Fruit fly (Drosophila melanogaster) S2 (cell line): ENCODE data around the gene Ant2.
A peak's percentile ranks its signal among the peaks of the same experiment; 100 is the strongest.

Source experiments
- CG8478 ChIP-seq: fragments of >200 bp; optimal IDR thresholded peaks from 2 replicates; lab custom pipeline; 2018
- CTCF ChIP-seq, 2 experiments: fragments of >200 bp; optimal IDR thresholded peaks; 2 replicates each; lab custom pipeline; 2018

Ant2 gene

dm6 chrX:10786443-10787097 is at the start of gene Ant2, which contains the start of gene sesB:
Gene Ant2, minus strand, starts transcription at chrX:10786907.
Gene sesB, minus strand, starts transcription at chrX:10786958.
- TF ChIP-seq CTCF (optimal IDR thresholded peaks at IDR 0.05; lab: Kevin White, UChicago): no peak
- no peak for TF ChIP-seq CG8478 (lab: Kevin White, UChicago)

dm6 chrX:10835631-10836030 is 48.9 kb upstream of the Ant2 start:
- TF ChIP-seq CG8478 (lab: Kevin White, UChicago): no peak
- no peak for TF ChIP-seq CTCF (optimal IDR thresholded peaks at IDR 0.05; lab: Kevin White, UChicago)

- TF ChIP-seq CG8478 (lab: Kevin White, UChicago) (no peak), CTCF (optimal IDR thresholded peaks at IDR 0.05; lab: Kevin White, UChicago) (peak; percentile 94 to 98)
Measured at dm6 chrX:10832369-10832768, 45.7 kb upstream of the Ant2 start.

dm6 chrX:10827301-10827700 is 40.6 kb upstream of the Ant2 start:
- no peak for TF ChIP-seq CTCF (optimal IDR thresholded peaks at IDR 0.05; lab: Kevin White, UChicago)
- no peak for TF ChIP-seq CG8478 (lab: Kevin White, UChicago)

dm6 chrX:10825349-10826129 is 38.8 kb upstream of the Ant2 start:
- TF ChIP-seq CTCF (optimal IDR thresholded peaks at IDR 0.05; lab: Kevin White, UChicago): no peak
- TF ChIP-seq CG8478 (lab: Kevin White, UChicago): no peak

dm6 chrX:10824227-10824702 is 37.6 kb upstream of the Ant2 start, which contains the start of gene Imp:
Gene Imp, minus strand, starts transcription at chrX:10824277.
- no peak for TF ChIP-seq CG8478 (lab: Kevin White, UChicago)
- TF ChIP-seq CTCF (optimal IDR thresholded peaks at IDR 0.05; lab: Kevin White, UChicago): no peak

DNA sequence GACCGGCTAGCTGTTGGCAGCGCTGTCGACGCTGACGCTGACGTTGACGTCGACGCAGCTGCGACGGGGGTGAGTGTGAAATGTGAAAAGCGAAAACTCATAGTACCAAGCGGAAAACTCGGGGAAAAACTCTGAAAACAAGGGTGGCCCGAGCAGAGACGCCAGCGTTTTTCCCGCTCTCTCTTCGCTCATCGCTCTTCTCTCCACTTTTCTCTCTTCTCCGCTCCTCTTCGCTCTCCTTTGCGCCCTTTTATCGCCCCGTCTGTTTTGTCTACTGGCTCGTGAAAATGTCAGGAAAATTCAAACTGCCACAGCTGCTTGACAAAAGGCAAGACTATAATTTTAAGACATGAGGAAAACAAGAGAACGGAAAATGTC is 36.7 kb upstream of the Ant2 start:
- TF ChIP-seq CG8478 (lab: Kevin White, UChicago): no peak
- no peak for TF ChIP-seq CTCF (optimal IDR thresholded peaks at IDR 0.05; lab: Kevin White, UChicago)

DNA sequence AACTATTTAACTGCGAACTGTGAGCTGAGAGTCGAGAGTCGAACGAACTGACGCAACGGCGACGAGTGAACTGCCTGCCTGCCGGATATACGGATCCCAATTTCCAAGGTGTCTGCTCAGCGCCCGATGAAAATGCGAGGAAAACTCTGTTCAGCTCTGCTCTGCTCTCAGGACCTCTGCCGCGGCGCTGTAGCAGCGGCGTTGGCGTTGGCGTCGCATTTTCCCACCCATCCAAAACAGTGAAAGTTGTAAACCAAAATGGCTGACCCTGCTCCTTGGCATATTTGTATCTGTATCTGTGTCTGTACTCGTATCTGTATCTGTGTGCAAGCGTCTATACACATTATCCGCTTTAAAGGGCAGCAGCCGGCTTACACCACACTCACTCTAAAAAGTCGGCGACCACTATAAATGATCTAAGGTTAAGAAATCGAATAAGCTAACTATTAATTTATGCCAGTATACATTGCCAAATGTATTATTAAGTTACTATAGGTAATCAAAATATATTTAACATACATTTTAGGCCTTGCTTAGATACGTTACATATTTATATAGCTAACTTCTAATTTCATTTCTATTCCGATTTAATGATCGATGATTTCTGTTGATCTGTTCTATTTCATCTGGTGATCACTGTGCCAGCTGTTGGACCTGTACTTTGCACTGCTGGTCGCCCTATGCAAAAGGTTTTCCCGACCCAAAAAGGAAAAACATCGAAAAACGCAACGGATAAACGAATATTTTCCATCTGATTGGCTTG is 36.2 kb upstream of the Ant2 start:
- TF ChIP-seq CG8478 (lab: Kevin White, UChicago): no peak

- TF ChIP-seq CTCF (optimal IDR thresholded peaks at IDR 0.05; lab: Kevin White, UChicago) (no peak), CG8478 (lab: Kevin White, UChicago) (no peak)
Measured at dm6 chrX:10822096-10822495, 35.4 kb upstream of the Ant2 start.

DNA sequence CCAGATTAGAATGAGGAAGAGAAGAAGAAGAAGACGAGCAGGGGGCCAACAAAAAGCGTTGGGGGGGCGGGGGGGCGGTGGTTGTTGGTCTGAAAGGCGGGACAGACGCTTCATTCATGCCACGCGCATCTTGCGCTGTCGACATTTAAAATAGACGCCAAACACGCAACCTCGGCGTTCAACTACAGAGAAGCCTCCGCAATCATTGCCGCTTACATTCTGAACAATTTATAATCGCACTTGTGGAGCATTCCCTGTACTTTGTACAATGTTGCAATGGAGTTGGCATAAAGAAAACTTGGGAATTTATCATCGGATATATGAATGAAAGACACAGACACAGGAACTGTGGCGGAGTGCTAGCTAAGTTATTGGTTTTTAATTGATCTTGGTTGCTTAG is 34.0 kb upstream of the Ant2 start:
- TF ChIP-seq CG8478 (lab: Kevin White, UChicago) (no peak), CTCF (optimal IDR thresholded peaks at IDR 0.05; lab: Kevin White, UChicago) (no peak)

DNA sequence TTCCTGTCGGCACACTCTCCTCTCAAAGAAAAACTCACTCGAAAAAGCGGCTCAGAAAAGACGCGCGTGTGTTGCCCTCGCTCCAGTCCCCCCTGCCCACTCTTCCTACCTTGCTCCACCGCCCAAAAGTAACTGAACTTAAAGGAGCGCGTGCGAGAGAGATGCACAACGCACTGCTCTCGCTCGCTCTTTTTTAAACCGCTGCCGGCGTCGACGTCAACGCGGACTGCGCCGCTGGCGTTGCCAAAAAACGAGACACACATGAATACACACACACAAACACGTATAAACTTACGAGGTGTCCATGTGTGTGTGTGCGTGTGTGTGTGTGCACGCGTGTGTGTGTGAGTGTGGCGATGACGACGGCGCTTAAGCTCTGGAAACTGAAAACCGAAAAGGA is 30.1 kb upstream of the Ant2 start:
- TF ChIP-seq CTCF (optimal IDR thresholded peaks at IDR 0.05; lab: Kevin White, UChicago) (no peak), CG8478 (lab: Kevin White, UChicago) (no peak)

dm6 chrX:10815511-10816080 is 28.9 kb upstream of the Ant2 start:
- TF ChIP-seq CG8478 (lab: Kevin White, UChicago) (no peak), CTCF (optimal IDR thresholded peaks at IDR 0.05; lab: Kevin White, UChicago) (no peak)

- no peak for TF ChIP-seq CG8478 (lab: Kevin White, UChicago)
- TF ChIP-seq CTCF (optimal IDR thresholded peaks at IDR 0.05; lab: Kevin White, UChicago): no peak
Measured at dm6 chrX:10814832-10815372, 28.2 kb upstream of the Ant2 start.

- TF ChIP-seq CG8478 (lab: Kevin White, UChicago) (no peak), CTCF (optimal IDR thresholded peaks at IDR 0.05; lab: Kevin White, UChicago) (no peak)
Measured at dm6 chrX:10814113-10814512, 27.4 kb upstream of the Ant2 start.
